Worm (Caenorhabditis elegans) whole organism, L3 larva: ENCODE measurements around the gene F42F12.3.

Experiments used
- ZK546.5 ChIP-seq: sonication (generic microtip); optimal IDR thresholded peaks from 2 replicates; lab custom pipeline; 2017; ENCODE audit warnings: missing biosample characterization, missing genetic modification characterization
- fos-1 ChIP-seq: fragments of 150-350 bp; optimal IDR thresholded peaks from 2 replicates; lab custom pipeline; 2014; ENCODE audit warnings: missing biosample characterization, missing genetic modification characterization
- jun-1 ChIP-seq: fragments of 150-350 bp; optimal IDR thresholded peaks from 2 replicates; lab custom pipeline; 2014; ENCODE audit warnings: missing biosample characterization, missing genetic modification reagents, missing genetic modification characterization
- nhr-11 ChIP-seq: fragments of 150-350 bp; optimal IDR thresholded peaks from 2 replicates; lab custom pipeline; 2014; ENCODE audit warnings: missing biosample characterization, missing genetic modification characterization
- nhr-12 ChIP-seq: fragments of 150-350 bp; optimal IDR thresholded peaks from 2 replicates; lab custom pipeline; 2014; ENCODE audit warnings: missing biosample characterization, missing genetic modification characterization
- nhr-237 ChIP-seq: fragments of 150-350 bp; optimal IDR thresholded peaks from 2 replicates; lab custom pipeline; 2014; ENCODE audit warnings: missing biosample characterization, missing genetic modification characterization
- nhr-77 ChIP-seq: fragments of 150-350 bp; optimal IDR thresholded peaks from 2 replicates; lab custom pipeline; 2014; ENCODE audit warnings: missing biosample characterization, missing genetic modification characterization
- pqm-1 ChIP-seq: fragments of 150-350 bp; optimal IDR thresholded peaks from 2 replicates; lab custom pipeline; 2017; ENCODE audit warnings: missing biosample characterization, missing genetic modification characterization, inconsistent platforms
- skn-1 ChIP-seq: fragments of 150-350 bp; optimal IDR thresholded peaks from 2 replicates; lab custom pipeline; 2014; ENCODE audit warnings: missing biosample characterization, missing genetic modification characterization
- snpc-4 ChIP-seq: fragments of 150-350 bp; optimal IDR thresholded peaks from 2 replicates; lab custom pipeline; 2014; ENCODE audit warnings: missing biosample characterization, missing genetic modification characterization
- unc-62 ChIP-seq: fragments of 150-350 bp; sonication (generic microtip); optimal IDR thresholded peaks from 4 replicates; lab custom pipeline; 2014; ENCODE audit warnings: missing biosample characterization, missing genetic modification reagents, missing genetic modification characterization

DNA sequence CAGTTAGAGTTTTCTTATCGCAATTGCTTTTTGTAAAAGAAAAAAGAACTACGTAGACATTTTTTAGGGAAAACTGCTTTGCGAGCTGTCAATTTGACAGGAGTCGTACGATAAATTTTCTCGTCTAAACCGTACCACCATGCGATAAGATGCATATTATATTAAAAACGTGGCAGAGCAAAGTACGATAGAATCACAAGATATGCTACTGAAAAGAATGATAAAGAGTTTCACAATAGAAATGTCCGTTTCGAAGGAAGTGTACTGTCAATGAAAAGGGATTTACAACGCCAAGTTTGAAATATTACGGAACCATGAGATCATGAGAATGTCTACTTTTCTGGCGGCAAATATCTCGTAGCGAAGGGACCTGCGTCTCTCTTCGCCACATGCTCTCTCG, 14.4 kb downstream of the F42F12.3 start, which contains the start of gene F19H6.5:
- TF ChIP-seq nhr-11 (tag; lab: Kevin White, UChicago) (no peak), nhr-237 (tag; lab: Kevin White, UChicago) (no peak), nhr-12 (tag; lab: Kevin White, UChicago) (no peak), fos-1 (tag; lab: Kevin White, UChicago) (no peak), nhr-77 (no peak), ZK546.5 (tag; lab: Kevin White, UChicago) (no peak), skn-1 (no peak), unc-62 (GFP tag; lab: Kevin White, UChicago) (no peak), pqm-1 (tag; lab: Kevin White, UChicago) (no peak), snpc-4 (tag; lab: Kevin White, UChicago) (no peak), jun-1 (tag; lab: Kevin White, UChicago) (no peak)
